Worm (Caenorhabditis elegans) whole organism, late embryonic: ENCODE results near the gene C08F11.10.

Source experiments
- C08G9.2 ChIP-seq: sonication (generic microtip); optimal IDR thresholded peaks from 2 replicates; lab custom pipeline; 2016; ENCODE audit warnings: mild to moderate bottlenecking, missing genetic modification characterization, moderate library complexity, missing compliant biosample characterization
- C38D4.7 ChIP-seq: fragments of 200-800 bp; sonication (Bioruptor generic); optimal IDR thresholded peaks from 2 replicates; lab custom pipeline; 2018; ENCODE audit warnings: mild to moderate bottlenecking, missing genetic modification characterization, moderate library complexity, missing compliant biosample characterization
- K02D7.2 ChIP-seq: sonication (generic microtip); optimal IDR thresholded peaks from 2 replicates; lab custom pipeline; 2017; ENCODE audit warnings: mild to moderate bottlenecking, missing genetic modification characterization, missing compliant biosample characterization
- K09A11.1 ChIP-seq: sonication (generic microtip); optimal IDR thresholded peaks from 2 replicates; lab custom pipeline; 2017; ENCODE audit warnings: antibody characterized with exemption, mild to moderate bottlenecking, missing genetic modification characterization, missing compliant biosample characterization; ENCODE audit not compliant: insufficient read depth
- T23F11.4 ChIP-seq: fragments of 200-800 bp; sonication (Bioruptor generic); optimal IDR thresholded peaks from 2 replicates; lab custom pipeline; 2018; ENCODE audit warnings: mild to moderate bottlenecking, missing genetic modification characterization, missing compliant biosample characterization
- ceh-14 ChIP-seq: sonication (generic microtip); optimal IDR thresholded peaks from 2 replicates; lab custom pipeline; 2016; ENCODE audit warnings: missing genotype, missing genetic modification characterization, missing compliant biosample characterization
- ceh-2 ChIP-seq: sonication (generic microtip); optimal IDR thresholded peaks from 2 replicates; lab custom pipeline; 2016; ENCODE audit warnings: missing genotype, missing genetic modification characterization, missing compliant biosample characterization
- ceh-22 ChIP-seq: sonication (generic microtip); optimal IDR thresholded peaks from 2 replicates; lab custom pipeline; 2017; ENCODE audit warnings: missing biosample characterization, missing genetic modification characterization
- ceh-31 ChIP-seq: sonication (generic microtip); optimal IDR thresholded peaks from 2 replicates; lab custom pipeline; 2016; ENCODE audit warnings: missing genetic modification characterization, missing compliant biosample characterization
- ceh-9 ChIP-seq: sonication (generic microtip); optimal IDR thresholded peaks from 2 replicates; lab custom pipeline; 2016; ENCODE audit warnings: mild to moderate bottlenecking, missing genetic modification characterization, inconsistent platforms, missing compliant biosample characterization
- che-1 ChIP-seq: sonication (generic microtip); optimal IDR thresholded peaks from 2 replicates; lab custom pipeline; 2016; ENCODE audit warnings: mild to moderate bottlenecking, missing genetic modification characterization, missing compliant biosample characterization
- dve-1 ChIP-seq: sonication (generic microtip); optimal IDR thresholded peaks from 2 replicates; lab custom pipeline; 2017; ENCODE audit warnings: antibody characterized with exemption, mild to moderate bottlenecking, missing genetic modification characterization, missing compliant biosample characterization
- fkh-10 ChIP-seq: fragments of 150-350 bp; optimal IDR thresholded peaks from 2 replicates; lab custom pipeline; 2014; ENCODE audit warnings: missing biosample characterization, missing genetic modification reagents, missing genetic modification characterization
- hlh-30 ChIP-seq: sonication (generic microtip); optimal IDR thresholded peaks from 2 replicates; lab custom pipeline; 2017; ENCODE audit warnings: antibody characterized with exemption, missing genetic modification characterization, missing compliant biosample characterization; ENCODE audit not compliant: insufficient read depth
- mec-3 ChIP-seq: sonication (generic microtip); optimal IDR thresholded peaks from 2 replicates; lab custom pipeline; 2016; ENCODE audit warnings: borderline replicate concordance, missing genetic modification characterization, missing compliant biosample characterization
- nfya-1 ChIP-seq: sonication (generic microtip); optimal IDR thresholded peaks from 2 replicates; lab custom pipeline; 2017; ENCODE audit warnings: missing genetic modification characterization, mild to moderate bottlenecking, missing compliant biosample characterization, antibody characterized with exemption, moderate library complexity
- nhr-11 ChIP-seq: fragments of 150-350 bp; optimal IDR thresholded peaks from 2 replicates; lab custom pipeline; 2014; ENCODE audit warnings: missing biosample characterization, missing genetic modification characterization
- npax-4 ChIP-seq: sonication (generic microtip); optimal IDR thresholded peaks from 2 replicates; lab custom pipeline; 2016; ENCODE audit warnings: missing genetic modification characterization, missing compliant biosample characterization
- odd-2 ChIP-seq: sonication (generic microtip); optimal IDR thresholded peaks from 2 replicates; lab custom pipeline; 2017; ENCODE audit warnings: antibody characterized with exemption, mild to moderate bottlenecking, missing genetic modification characterization, missing compliant biosample characterization
- pag-3 ChIP-seq: sonication (generic microtip); optimal IDR thresholded peaks from 2 replicates; lab custom pipeline; 2016; ENCODE audit warnings: missing compliant biosample characterization, missing genetic modification characterization, borderline replicate concordance
- pax-1 ChIP-seq: fragments of 150-350 bp; optimal IDR thresholded peaks from 2 replicates; lab custom pipeline; 2014; ENCODE audit warnings: missing biosample characterization, missing genetic modification characterization
- pha-4 ChIP-seq: fragments of 150-350 bp; optimal IDR thresholded peaks from 2 replicates; lab custom pipeline; 2018; ENCODE audit warnings: missing biosample characterization, missing genetic modification reagents, missing genetic modification characterization
- pqm-1 ChIP-seq: sonication (generic microtip); optimal IDR thresholded peaks from 2 replicates; lab custom pipeline; 2016; ENCODE audit warnings: missing genetic modification characterization, missing compliant biosample characterization
- ref-2 ChIP-seq: sonication (generic microtip); optimal IDR thresholded peaks from 2 replicates; lab custom pipeline; 2016; ENCODE audit warnings: missing genetic modification characterization, missing compliant biosample characterization
- sdc-2 ChIP-seq: sonication (generic microtip); optimal IDR thresholded peaks from 2 replicates; lab custom pipeline; 2016; ENCODE audit warnings: missing genotype, missing genetic modification characterization, missing compliant biosample characterization
- sox-4 ChIP-seq: sonication (generic microtip); optimal IDR thresholded peaks from 2 replicates; lab custom pipeline; 2017; ENCODE audit warnings: mild to moderate bottlenecking, missing genetic modification characterization, inconsistent platforms, missing compliant biosample characterization
- unc-55 ChIP-seq: sonication (generic microtip); optimal IDR thresholded peaks from 2 replicates; lab custom pipeline; 2017; ENCODE audit warnings: missing biosample characterization, missing genetic modification reagents, missing genetic modification characterization
- zip-5 ChIP-seq: sonication (generic microtip); optimal IDR thresholded peaks from 2 replicates; lab custom pipeline; 2016; ENCODE audit warnings: missing genetic modification characterization, missing compliant biosample characterization

C08F11.10 gene

ce11 chrIV:13601973-13602669, 46.9 kb downstream of the C08F11.10 start, which contains the start of gene Y45F10B.59:
Y45F10B.59 (plus strand) TSS chrIV:13602619.
- TF ChIP-seq hlh-30 (tag; lab: Kevin White, UChicago) (no peak), nfya-1 (tag; lab: Kevin White, UChicago) (no peak), pag-3 (no peak), ceh-31 (tag; lab: Kevin White, UChicago) (no peak), nhr-11 (no peak)

- TF ChIP-seq ref-2 (tag; lab: Kevin White, UChicago) = no peak
- no peak for TF ChIP-seq sdc-2
- TF ChIP-seq ceh-14 = no peak
- no peak for TF ChIP-seq ceh-2 (tag; lab: Kevin White, UChicago)
- TF ChIP-seq C08G9.2 = no peak
- no peak for TF ChIP-seq pha-4 (tag; lab: Kevin White, UChicago)
- TF ChIP-seq pag-3 = no peak
- TF ChIP-seq sox-4 (tag; lab: Kevin White, UChicago) = no peak
- TF ChIP-seq ceh-22 (tag; lab: Kevin White, UChicago) = no peak
- no peak for TF ChIP-seq K09A11.1 (tag; lab: Kevin White, UChicago)
- no peak for TF ChIP-seq T23F11.4 (GFP tag; lab: Kevin White, UChicago)
- TF ChIP-seq npax-4 = no peak
- TF ChIP-seq, all 69 proteins: peak for 0
These were observed 47.6 kb downstream of the C08F11.10 start for ce11 chrIV:13601428-13601827.

ce11 chrIV:13600643-13601042, 48.4 kb downstream of the C08F11.10 start:
- TF ChIP-seq ceh-9 (tag; lab: Kevin White, UChicago) (no peak), mec-3 (no peak), C38D4.7 (GFP tag; lab: Kevin White, UChicago) (no peak), pqm-1 (tag; lab: Kevin White, UChicago) (no peak), dve-1 (no peak), che-1 (tag; lab: Kevin White, UChicago) (no peak), K02D7.2 (tag; lab: Kevin White, UChicago) (no peak), unc-55 (GFP tag; lab: Kevin White, UChicago) (no peak), zip-5 (tag; lab: Kevin White, UChicago) (no peak), pax-1 (no peak), npax-4 (no peak), odd-2 (tag; lab: Kevin White, UChicago) (no peak), nhr-11 (no peak), fkh-10 (GFP tag; lab: Kevin White, UChicago) (no peak)
- TF ChIP-seq, all 69 proteins: peak for 0
